Fruit fly (Drosophila melanogaster): ENCODE results near the gene CG15482.

The CG15482 gene

DNA sequence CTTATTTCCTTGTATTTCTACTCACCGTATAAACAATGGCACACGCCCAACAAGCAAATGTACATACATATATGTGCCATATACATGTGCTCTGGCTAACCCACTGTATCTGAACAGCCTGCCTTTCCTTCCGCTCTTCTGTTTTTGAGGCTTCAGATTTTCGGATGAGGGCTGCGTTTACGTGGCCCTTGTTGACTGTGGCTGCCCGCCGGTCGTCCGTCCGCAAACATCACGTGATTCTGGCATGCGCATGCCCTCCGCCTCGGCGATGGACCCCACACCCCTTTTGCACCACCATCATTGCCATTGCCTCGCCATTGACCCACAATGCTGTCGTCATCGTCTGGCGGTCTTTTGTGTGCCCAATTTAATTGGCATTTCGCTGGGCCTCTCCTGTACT, 6.4 kb downstream of the CG15482 start (continued):
- TF ChIP-seq Usf (GFP tag; optimal IDR thresholded peaks at IDR 0.05) (peak; percentile 18), sens (GFP tag) (peak; percentile 57), en (GFP tag; optimal IDR thresholded peaks at IDR 0.05) (no peak), CG34376 (GFP tag; optimal IDR thresholded peaks at IDR 0.05) (no peak), Sox100B (GFP tag; optimal IDR thresholded peaks at IDR 0.05) (peak; percentile 9), sisA (GFP tag; IDR thresholded peaks at IDR 0.05) (no peak), run (tag; optimal IDR thresholded peaks at IDR 0.05) (peak; percentile 21), phol (tag; optimal IDR thresholded peaks at IDR 0.05) (no peak), CG4730 (GFP tag; IDR thresholded peaks at IDR 0.05) (0 out of 2 replicates have a peak, but pooled peaks have one; percentile 24), CG8765 (GFP tag; IDR thresholded peaks at IDR 0.05) (no peak), CG8944 (GFP tag; optimal IDR thresholded peaks at IDR 0.05) (no peak), knrl (GFP tag; IDR thresholded peaks at IDR 0.05; ENCODE audit: partially characterized antibody) (no peak), CG13296 (GFP tag; optimal IDR thresholded peaks at IDR 0.05) (peak; percentile 37), CG4328 (GFP tag; optimal IDR thresholded peaks at IDR 0.05) (peak; percentile 57), Sox102F (GFP tag; optimal IDR thresholded peaks at IDR 0.05) (peak; percentile 14), Dbx (GFP tag; IDR thresholded peaks at IDR 0.05) (peak; percentile 58; the same call in 1 of the 3 replicates), CG18619 (GFP tag; optimal IDR thresholded peaks at IDR 0.05) (peak; percentile 29), Mes4 (GFP tag; optimal IDR thresholded peaks at IDR 0.05) (no peak), lov (optimal IDR thresholded peaks at IDR 0.05) (no peak), lov (GFP tag; IDR thresholded peaks at IDR 0.05) (peak; percentile 66; the same call in 1 of the 3 replicates), Hey (tag; optimal IDR thresholded peaks at IDR 0.05) (peak; percentile 85), CG9609 (GFP tag; optimal IDR thresholded peaks at IDR 0.05) (no peak), CG11723 (GFP tag; optimal IDR thresholded peaks at IDR 0.05) (peak; percentile 30), CG15601 (tag; optimal IDR thresholded peaks at IDR 0.05) (peak; percentile 25), Doc2 (GFP tag; IDR thresholded peaks at IDR 0.05) (no peak), CG17802 (tag; optimal IDR thresholded peaks at IDR 0.05) (no peak), Optix (GFP tag; IDR thresholded peaks at IDR 0.05) (0 out of 3 replicates have a peak, but pooled peaks have one; percentile 15), maf-S (GFP tag; optimal IDR thresholded peaks at IDR 0.05) (no peak), CG17612 (GFP tag; IDR thresholded peaks at IDR 0.05) (no peak), schlank (tag; optimal IDR thresholded peaks at IDR 0.05) (no peak), vvl (GFP tag; IDR thresholded peaks at IDR 0.05) (peak; percentile 60; the same call in 1 of the 2 replicates), esg (GFP tag; conservative IDR thresholded peaks at IDR 0.05) (no peak), CG10147 (GFP tag; optimal IDR thresholded peaks at IDR 0.05) (peak; percentile 3), nom (GFP tag; optimal IDR thresholded peaks at IDR 0.05) (peak; percentile 53), Antp (GFP tag; optimal IDR thresholded peaks at IDR 0.05) (peak; percentile 12), Hr51 (GFP tag; optimal IDR thresholded peaks at IDR 0.05) (no peak), bcd (GFP tag; optimal IDR thresholded peaks at IDR 0.05) (peak; percentile 38), CG10431 (GFP tag; optimal IDR thresholded peaks at IDR 0.05) (no peak), CG3995 (GFP tag; optimal IDR thresholded peaks at IDR 0.05) (no peak), CG8924 (tag; optimal IDR thresholded peaks at IDR 0.05) (peak; percentile 23), CG7987 (GFP tag; optimal IDR thresholded peaks at IDR 0.05) (peak; percentile 99), CG10209 (GFP tag; optimal IDR thresholded peaks at IDR 0.05) (peak; percentile 3), unpg (GFP tag; optimal IDR thresholded peaks at IDR 0.05) (peak; percentile 5), wek (GFP tag; optimal IDR thresholded peaks at IDR 0.05) (peak; percentile 26), CG8290 (GFP tag; optimal IDR thresholded peaks at IDR 0.05) (peak; percentile 17), CG8290 (tag; optimal IDR thresholded peaks at IDR 0.05) (peak in 1 of 2 experiments; percentile 56), CG4707 (GFP tag; optimal IDR thresholded peaks at IDR 0.05) (peak; percentile 55), CrebB (tag; optimal IDR thresholded peaks at IDR 0.05) (peak; percentile 54), lbe (GFP tag; optimal IDR thresholded peaks at IDR 0.05) (no peak), CG32772 (GFP tag; IDR thresholded peaks at IDR 0.05) (no peak), Atf6 (GFP tag; IDR thresholded peaks at IDR 0.05) (peak; percentile 45; the same call in 1 of the 2 replicates)

Measured in whole organism, embryonic.